Worm (Caenorhabditis elegans) whole organism, young adult: ENCODE data around the gene twk-10.

Experiments
- B0019.2 ChIP-seq: fragments of 200-800 bp; sonication (Bioruptor generic); conservative IDR thresholded peaks from 2 replicates; pipeline ENCODE4 v1.3.6; 2022; ENCODE audit warnings: missing genetic modification reagents, missing genetic modification characterization, missing compliant biosample characterization
- B0035.1 ChIP-seq: sonication (generic microtip); optimal IDR thresholded peaks from 2 replicates; lab custom pipeline; 2016; ENCODE audit warnings: missing genetic modification characterization, mild to moderate bottlenecking, missing compliant biosample characterization, missing genotype, missing genetic modification reagents
- D2030.7 ChIP-seq: fragments of 200-800 bp; sonication (Bioruptor generic); IDR thresholded peaks from 2 replicates; pipeline ENCODE4 v1.3.6; 2022; ENCODE audit warnings: missing genetic modification reagents, missing genetic modification characterization, missing compliant biosample characterization
- F23B12.7 ChIP-seq: sonication (generic microtip); optimal IDR thresholded peaks from 2 replicates; lab custom pipeline; 2017; ENCODE audit warnings: missing genetic modification characterization, mild to moderate bottlenecking, missing compliant biosample characterization, antibody characterized with exemption, moderate library complexity; ENCODE audit not compliant: insufficient read depth
- F57A8.1 ChIP-seq: fragments of 200-800 bp; sonication (Bioruptor generic); optimal IDR thresholded peaks from 2 replicates; lab custom pipeline; 2018; ENCODE audit warnings: mild to moderate bottlenecking, missing genetic modification characterization, moderate library complexity, missing compliant biosample characterization
- K12H6.12 ChIP-seq: fragments of 200-800 bp; sonication (Bioruptor generic); optimal IDR thresholded peaks from 2 replicates; lab custom pipeline; 2018; ENCODE audit warnings: mild to moderate bottlenecking, missing genetic modification characterization, missing compliant biosample characterization
- Y53G8AR.9 ChIP-seq: fragments of 200-800 bp; sonication (Bioruptor generic); conservative IDR thresholded peaks from 2 replicates; pipeline ENCODE4 v1.3.6; 2022; ENCODE audit warnings: missing genetic modification reagents, missing genetic modification characterization, missing compliant biosample characterization
- ama-1 ChIP-seq, 3 experiments: fragments of 150-350 bp in 1 of 3; sonication (generic microtip) in 2 of 3; optimal IDR thresholded peaks; 2 replicates each; lab custom pipeline; 2014 to 2018; ENCODE audit warnings: missing biosample characterization in 2 of 3, missing genetic modification characterization in 2 of 3, missing genetic modification reagents in 2 of 3
- aptf-3 ChIP-seq: fragments of 200-800 bp; sonication (Bioruptor generic); IDR thresholded peaks from 2 replicates; pipeline ENCODE4 v1.3.6; 2022; ENCODE audit warnings: missing genetic modification characterization, missing compliant biosample characterization
- atf-7 ChIP-seq: sonication (generic microtip); optimal IDR thresholded peaks from 2 replicates; lab custom pipeline; 2017; ENCODE audit warnings: mild to moderate bottlenecking, missing genetic modification characterization, missing compliant biosample characterization
- athp-1 ChIP-seq: sonication (generic microtip); optimal IDR thresholded peaks from 2 replicates; lab custom pipeline; 2017; ENCODE audit warnings: mild to moderate bottlenecking, missing genetic modification characterization, missing compliant biosample characterization
- attf-6 ChIP-seq: fragments of 200-800 bp; sonication (Bioruptor generic); IDR thresholded peaks from 2 replicates; pipeline ENCODE4 v1.3.6; 2022; ENCODE audit warnings: missing genetic modification reagents, missing genetic modification characterization, missing compliant biosample characterization
- bed-1 ChIP-seq: fragments of 200-800 bp; sonication (Bioruptor generic); IDR thresholded peaks from 2 replicates; pipeline ENCODE4 v1.3.6; 2022; ENCODE audit warnings: missing genetic modification reagents, missing genetic modification characterization, missing compliant biosample characterization
- bed-2 ChIP-seq: fragments of 200-800 bp; sonication (Bioruptor generic); IDR thresholded peaks from 2 replicates; pipeline ENCODE4 v1.3.6; 2022; ENCODE audit warnings: missing genetic modification reagents, missing genetic modification characterization, missing compliant biosample characterization
- ceh-79 ChIP-seq: sonication (generic microtip); optimal IDR thresholded peaks from 2 replicates; lab custom pipeline; 2017; ENCODE audit warnings: mild to moderate bottlenecking, missing genetic modification characterization, missing compliant biosample characterization
- chd-7 ChIP-seq: sonication (generic microtip); optimal IDR thresholded peaks from 2 replicates; lab custom pipeline; 2016; ENCODE audit warnings: mild to moderate bottlenecking, missing genetic modification characterization, moderate library complexity, missing compliant biosample characterization
- die-1 ChIP-seq: sonication (generic microtip); optimal IDR thresholded peaks from 2 replicates; lab custom pipeline; 2016; ENCODE audit warnings: missing genotype, mild to moderate bottlenecking, missing genetic modification characterization, missing compliant biosample characterization
- dpl-1 ChIP-seq: fragments of 150-350 bp; optimal IDR thresholded peaks from 2 replicates; lab custom pipeline; 2014; ENCODE audit warnings: missing biosample characterization, missing genetic modification reagents, missing genetic modification characterization
- efl-1 ChIP-seq: fragments of 150-350 bp; optimal IDR thresholded peaks from 2 replicates; lab custom pipeline; 2014; ENCODE audit warnings: missing biosample characterization, missing genetic modification reagents, missing genetic modification characterization
- egrh-3 ChIP-seq: fragments of 200-800 bp; sonication (Bioruptor generic); IDR thresholded peaks from 2 replicates; pipeline ENCODE4 v1.3.6; 2022; ENCODE audit warnings: missing genetic modification reagents, missing genetic modification characterization, missing compliant biosample characterization
- fkh-3 ChIP-seq: sonication (generic microtip); optimal IDR thresholded peaks from 2 replicates; lab custom pipeline; 2016; ENCODE audit warnings: mild to moderate bottlenecking, missing genetic modification characterization, missing compliant biosample characterization
- hlh-12 ChIP-seq: sonication (generic microtip); optimal IDR thresholded peaks from 2 replicates; lab custom pipeline; 2016; ENCODE audit warnings: missing genetic modification characterization, missing compliant biosample characterization
- hlh-26 ChIP-seq: fragments of 200-800 bp; sonication (Bioruptor generic); conservative IDR thresholded peaks from 2 replicates; pipeline ENCODE4 v1.3.6; 2022; ENCODE audit warnings: missing genetic modification reagents, missing genetic modification characterization, missing compliant biosample characterization
- hrde-1 ChIP-seq: sonication (generic microtip); optimal IDR thresholded peaks from 2 replicates; lab custom pipeline; 2016; ENCODE audit warnings: missing genetic modification characterization, mild to moderate bottlenecking, missing compliant biosample characterization, moderate library complexity, missing genotype, missing genetic modification reagents, borderline replicate concordance
- let-607 ChIP-seq, 2 experiments: fragments of 200-800 bp in 1 of 2; sonication (Bioruptor generic) in 1 of 2; sonication (generic microtip) in 1 of 2; optimal IDR thresholded peaks; 2 replicates each; lab custom pipeline; 2016 to 2018; ENCODE audit warnings: mild to moderate bottlenecking in 2 of 2, missing compliant biosample characterization in 2 of 2, missing genetic modification characterization in 2 of 2, moderate library complexity in 2 of 2, missing genotype in 1 of 2
- madf-8 ChIP-seq: fragments of 200-800 bp; sonication (Bioruptor generic); conservative IDR thresholded peaks from 2 replicates; pipeline ENCODE4 v1.3.6; 2022; ENCODE audit warnings: missing genetic modification reagents, missing genetic modification characterization, missing compliant biosample characterization
- nhr-179 ChIP-seq: sonication (generic microtip); optimal IDR thresholded peaks from 2 replicates; lab custom pipeline; 2016; ENCODE audit warnings: mild to moderate bottlenecking, missing genetic modification characterization, missing compliant biosample characterization
- nhr-80 ChIP-seq: sonication (generic microtip); optimal IDR thresholded peaks from 2 replicates; lab custom pipeline; 2016; ENCODE audit warnings: missing genetic modification characterization, missing compliant biosample characterization
- rcor-1 ChIP-seq: fragments of 200-800 bp; sonication (Bioruptor generic); IDR thresholded peaks from 2 replicates; pipeline ENCODE4 v1.3.6; 2022; ENCODE audit warnings: missing genetic modification reagents, missing genetic modification characterization, missing compliant biosample characterization
- snpc-1.3 ChIP-seq: sonication (generic microtip); optimal IDR thresholded peaks from 2 replicates; lab custom pipeline; 2017; ENCODE audit warnings: missing genetic modification characterization, mild to moderate bottlenecking, missing compliant biosample characterization, antibody characterized with exemption, moderate library complexity, missing genotype, missing genetic modification reagents; ENCODE audit not compliant: insufficient read depth
- snpc-4 ChIP-seq, 5 experiments: fragments of 150-350 bp in 1 of 5; sonication (generic microtip) in 4 of 5; optimal IDR thresholded peaks; 2 replicates each; lab custom pipeline; 2014 to 2018; ENCODE audit warnings: missing genetic modification characterization in 5 of 5, missing biosample characterization in 3 of 5, antibody characterized with exemption in 2 of 5, mild to moderate bottlenecking in 2 of 5, missing compliant biosample characterization in 2 of 5, missing genotype in 2 of 5, moderate library complexity in 2 of 5, missing genetic modification reagents in 1 of 5
- somi-1 ChIP-seq: fragments of 200-800 bp; sonication (Bioruptor generic); optimal IDR thresholded peaks from 2 replicates; lab custom pipeline; 2018; ENCODE audit warnings: mild to moderate bottlenecking, missing genetic modification characterization, missing compliant biosample characterization
- sptf-2 ChIP-seq: fragments of 200-800 bp; sonication (Bioruptor generic); optimal IDR thresholded peaks from 2 replicates; lab custom pipeline; 2018; ENCODE audit warnings: mild to moderate bottlenecking, missing genetic modification characterization, missing compliant biosample characterization
- tlf-1 ChIP-seq: fragments of 200-800 bp; sonication (Bioruptor generic); optimal IDR thresholded peaks from 2 replicates; lab custom pipeline; 2018; ENCODE audit warnings: mild to moderate bottlenecking, missing genetic modification characterization, missing compliant biosample characterization
- zfh-2 ChIP-seq: fragments of 200-800 bp; sonication (Bioruptor generic); conservative IDR thresholded peaks from 2 replicates; pipeline ENCODE4 v1.3.6; 2022; ENCODE audit warnings: missing genetic modification reagents, missing genetic modification characterization, missing compliant biosample characterization
- zim-3 ChIP-seq: sonication (generic microtip); optimal IDR thresholded peaks from 2 replicates; lab custom pipeline; 2017; ENCODE audit warnings: mild to moderate bottlenecking, missing genetic modification characterization, moderate library complexity, missing compliant biosample characterization
- ztf-22 ChIP-seq: fragments of 200-800 bp; sonication (Bioruptor generic); optimal IDR thresholded peaks from 2 replicates; lab custom pipeline; 2018; ENCODE audit warnings: mild to moderate bottlenecking, missing genetic modification characterization, moderate library complexity, missing compliant biosample characterization
- ztf-3 ChIP-seq: fragments of 200-800 bp; sonication (Bioruptor generic); optimal IDR thresholded peaks from 2 replicates; lab custom pipeline; 2018; ENCODE audit warnings: mild to moderate bottlenecking, missing genetic modification characterization, missing compliant biosample characterization

twk-10 gene

ce11 chrV:6549148-6549547 is 3.0 kb upstream of the twk-10 start, which contains the start of gene K04A8.20 (continued):
- TF ChIP-seq bed-2 (GFP tag; lab: Robert Waterston, UW) (no peak), somi-1 (GFP tag; lab: Kevin White, UChicago) (no peak), nhr-80 (tag; lab: Kevin White, UChicago) (no peak)

- TF ChIP-seq egrh-3 (no peak), D2030.7 (GFP tag; lab: Robert Waterston, UW) (no peak), ztf-22 (GFP tag; lab: Kevin White, UChicago) (no peak), ama-1 (optimal IDR thresholded peaks at IDR 0.05; lab: Kevin White, UChicago) (no peak), ama-1 (GFP tag; optimal IDR thresholded peaks at IDR 0.05; lab: Kevin White, UChicago) (no peak), rcor-1 (GFP tag; lab: Robert Waterston, UW) (no peak), fkh-3 (tag; lab: Kevin White, UChicago) (no peak), zfh-2 (GFP tag; lab: Robert Waterston, UW) (no peak)
These were observed 2.3 kb upstream of the twk-10 start, which contains the start of gene lipl-4 for ce11 chrV:6549871-6550270. Gene lipl-4 (plus strand): TSS chrV:6550171.

ce11 chrV:6554308-6554707 is 2.2 kb downstream of the twk-10 start, which contains the start of gene K04A8.19:
Gene K04A8.19 (minus strand): TSS chrV:6554408.
- TF ChIP-seq chd-7 (tag; lab: Kevin White, UChicago) (no peak), B0019.2 (no peak), sptf-2 (no peak), snpc-4 (GFP tag; optimal IDR thresholded peaks at IDR 0.05; lab: Kevin White, UChicago) (no peak), snpc-4 (tag; optimal IDR thresholded peaks at IDR 0.05; lab: Kevin White, UChicago) (no peak), attf-6 (GFP tag; lab: Robert Waterston, UW) (no peak), bed-1 (GFP tag; lab: Robert Waterston, UW) (no peak), ztf-3 (GFP tag; lab: Kevin White, UChicago) (no peak), die-1 (tag; lab: Kevin White, UChicago) (no peak), zim-3 (no peak), snpc-1.3 (tag; lab: Kevin White, UChicago) (no peak), ceh-79 (tag; lab: Kevin White, UChicago) (no peak)

ce11 chrV:6557035-6557434 is 4.9 kb downstream of the twk-10 start, which contains the start of gene spp-27:
Gene spp-27 (minus strand): TSS chrV:6557135.
- TF ChIP-seq B0035.1 (tag; lab: Kevin White, UChicago), result no peak
- TF ChIP-seq D2030.7 (GFP tag; lab: Robert Waterston, UW), result no peak
- no peak for TF ChIP-seq let-607 (tag; optimal IDR thresholded peaks at IDR 0.05; lab: Kevin White, UChicago)
- no peak for TF ChIP-seq hlh-12 (tag; lab: Kevin White, UChicago)
- TF ChIP-seq atf-7 (tag; lab: Kevin White, UChicago), result no peak
- no peak for TF ChIP-seq hrde-1 (tag; lab: Kevin White, UChicago)
- no peak for TF ChIP-seq zim-3
- no peak for TF ChIP-seq aptf-3 (GFP tag; lab: Robert Waterston, UW)
- TF ChIP-seq F57A8.1 (GFP tag; lab: Kevin White, UChicago), result no peak
- TF ChIP-seq B0019.2, result no peak
- TF ChIP-seq madf-8 (GFP tag; lab: Robert Waterston, UW), result no peak
- TF ChIP-seq K12H6.12 (tag; lab: Kevin White, UChicago), result no peak

- TF ChIP-seq K12H6.12 (tag; lab: Kevin White, UChicago), result no peak
- no peak for TF ChIP-seq Y53G8AR.9 (GFP tag; lab: Robert Waterston, UW)
- TF ChIP-seq dpl-1 (GFP tag; lab: Kevin White, UChicago), result no peak
- no peak for TF ChIP-seq D2030.7 (GFP tag; lab: Robert Waterston, UW)
- TF ChIP-seq nhr-179 (tag; lab: Kevin White, UChicago), result no peak
- no peak for TF ChIP-seq F23B12.7 (tag; lab: Kevin White, UChicago)
- no peak for TF ChIP-seq efl-1 (GFP tag; lab: Kevin White, UChicago)
- no peak for TF ChIP-seq hlh-26 (GFP tag; lab: Robert Waterston, UW)
- TF ChIP-seq athp-1, result no peak
- TF ChIP-seq bed-1 (GFP tag; lab: Robert Waterston, UW), result no peak
- no peak for TF ChIP-seq tlf-1 (GFP tag; lab: Kevin White, UChicago)
- no peak for TF ChIP-seq ceh-79 (tag; lab: Kevin White, UChicago)
- no peak for TF ChIP-seq B0019.2
These were observed 6.0 kb downstream of the twk-10 start, which contains the start of gene spp-20 for ce11 chrV:6558103-6558502. Gene spp-20 (minus strand): TSS chrV:6558203.
